Fruit fly (Drosophila melanogaster) whole organism, prepupa: ENCODE data around the gene CG31111.

ENCODE experiments used
- CG10669 ChIP-seq: fragments of 200-800 bp; sonication (Bioruptor generic); optimal IDR thresholded peaks from 3 replicates; lab custom pipeline; 2018; ENCODE audit warnings: missing biosample characterization, mild to moderate bottlenecking, missing genetic modification characterization, moderate library complexity
- CG11762 ChIP-seq: fragments of 200-800 bp; sonication (Bioruptor generic); optimal IDR thresholded peaks from 3 replicates; lab custom pipeline; 2016; ENCODE audit warnings: missing biosample characterization, missing genetic modification characterization; ENCODE audit not compliant: insufficient read depth
- CG11902 ChIP-seq: fragments of 200-800 bp; sonication (Bioruptor generic); optimal IDR thresholded peaks from 3 replicates; lab custom pipeline; 2016; ENCODE audit warnings: missing biosample characterization, missing genetic modification characterization
- CG15336 ChIP-seq: fragments of 200-800 bp; sonication (Bioruptor generic); IDR thresholded peaks from 2 replicates; pipeline ENCODE4 v1.3.6; 2022; ENCODE audit warnings: missing biosample characterization, missing genetic modification characterization
- CG16779 ChIP-seq: fragments of 200-800 bp; sonication (Bioruptor generic); optimal IDR thresholded peaks from 3 replicates; lab custom pipeline; 2017; ENCODE audit warnings: missing biosample characterization, mild to moderate bottlenecking, missing genetic modification characterization
- CG3032 ChIP-seq: fragments of 200-800 bp; optimal IDR thresholded peaks from 2 replicates; lab custom pipeline; 2019; ENCODE audit warnings: missing biosample characterization, mild to moderate bottlenecking, missing genetic modification characterization, moderate library complexity
- CG31627 ChIP-seq: fragments of 200-800 bp; sonication (Bioruptor generic); optimal IDR thresholded peaks from 3 replicates; lab custom pipeline; 2016; ENCODE audit warnings: missing biosample characterization, missing genetic modification characterization
- CG4318 ChIP-seq: fragments of 200-800 bp; sonication (Bioruptor generic); optimal IDR thresholded peaks from 3 replicates; lab custom pipeline; 2017; ENCODE audit warnings: missing biosample characterization, mild to moderate bottlenecking, missing genetic modification characterization
- CG6163 ChIP-seq: fragments of 200-800 bp; sonication (Bioruptor generic); IDR thresholded peaks from 3 replicates; pipeline ENCODE4 v1.3.6; 2022; ENCODE audit warnings: missing biosample characterization, missing genetic modification characterization
- CG6854 ChIP-seq: fragments of 200-800 bp; sonication (Bioruptor generic); optimal IDR thresholded peaks from 2 replicates; lab custom pipeline; 2017; ENCODE audit warnings: missing biosample characterization, mild to moderate bottlenecking, missing genetic modification characterization
- CG7368 ChIP-seq: fragments of 200-800 bp; sonication (Bioruptor generic); optimal IDR thresholded peaks from 3 replicates; lab custom pipeline; 2016; ENCODE audit warnings: missing biosample characterization, missing genetic modification characterization
- Eip78C ChIP-seq: fragments of 200-800 bp; sonication (Bioruptor generic); peaks from one replicate; lab custom pipeline; 2016; ENCODE audit warnings: missing biosample characterization, missing genetic modification characterization
- Eip93F ChIP-seq: fragments of 200-800 bp; sonication (Bioruptor generic); optimal IDR thresholded peaks from 2 replicates; lab custom pipeline; 2016; ENCODE audit warnings: missing biosample characterization, mild to moderate bottlenecking, missing genetic modification characterization
- Ets21C ChIP-seq: fragments of 200-800 bp; sonication (Bioruptor generic); optimal IDR thresholded peaks from 3 replicates; lab custom pipeline; 2016; ENCODE audit warnings: missing biosample characterization, missing genetic modification characterization
- Gug ChIP-seq: fragments of 200-800 bp; sonication (Bioruptor generic); IDR thresholded peaks from 2 replicates; pipeline ENCODE4 v1.3.6; 2022; ENCODE audit warnings: missing biosample characterization, missing genetic modification characterization
- Hr4 ChIP-seq: fragments of 200-800 bp; sonication (Bioruptor generic); optimal IDR thresholded peaks from 3 replicates; lab custom pipeline; 2016; ENCODE audit warnings: missing biosample characterization, missing genetic modification characterization
- Lpt ChIP-seq: fragments of 200-800 bp; sonication (Bioruptor generic); optimal IDR thresholded peaks from 3 replicates; lab custom pipeline; 2016; ENCODE audit warnings: missing biosample characterization, missing genetic modification characterization
- Smox ChIP-seq: fragments of 200-800 bp; sonication (Bioruptor generic); optimal IDR thresholded peaks from 3 replicates; lab custom pipeline; 2016; ENCODE audit warnings: missing biosample characterization, missing genetic modification characterization
- achi ChIP-seq: fragments of 200-800 bp; sonication (Bioruptor generic); optimal IDR thresholded peaks from 3 replicates; lab custom pipeline; 2016; ENCODE audit warnings: missing biosample characterization, missing genetic modification characterization
- dac ChIP-seq: fragments of 200-800 bp; sonication (Bioruptor generic); optimal IDR thresholded peaks from 2 replicates; lab custom pipeline; 2017; ENCODE audit warnings: missing biosample characterization, mild to moderate bottlenecking, missing genetic modification characterization
- eg ChIP-seq: fragments of 200-800 bp; sonication (Bioruptor generic); IDR thresholded peaks from 3 replicates; pipeline ENCODE4 v1.3.6; 2022; ENCODE audit warnings: missing biosample characterization, missing genetic modification characterization
- esn ChIP-seq: fragments of 200-800 bp; sonication (Bioruptor generic); optimal IDR thresholded peaks from 2 replicates; lab custom pipeline; 2016; ENCODE audit warnings: missing biosample characterization, mild to moderate bottlenecking, missing genetic modification characterization, moderate library complexity
- fkh ChIP-seq: fragments of 200-800 bp; sonication (Bioruptor generic); optimal IDR thresholded peaks from 3 replicates; lab custom pipeline; 2017; ENCODE audit warnings: missing biosample characterization, mild to moderate bottlenecking, missing genetic modification characterization, moderate library complexity
- lz ChIP-seq: fragments of 200-800 bp; sonication (Bioruptor generic); optimal IDR thresholded peaks from 3 replicates; lab custom pipeline; 2016; ENCODE audit warnings: missing biosample characterization, missing genetic modification characterization
- net ChIP-seq: fragments of 200-800 bp; sonication (Bioruptor generic); optimal IDR thresholded peaks from 3 replicates; lab custom pipeline; 2016; ENCODE audit warnings: missing biosample characterization, missing genetic modification characterization
- salr ChIP-seq, 2 experiments: fragments of 200-800 bp; sonication (Bioruptor generic); optimal IDR thresholded peaks; 3 replicates each; lab custom pipeline; 2016 to 2018; ENCODE audit warnings: missing biosample characterization in 2 of 2, missing genetic modification characterization in 2 of 2, mild to moderate bottlenecking in 1 of 2
- ss ChIP-seq, 2 experiments: fragments of 200-800 bp; sonication (Bioruptor generic); optimal IDR thresholded peaks; 2 replicates in 1 of 2; 3 replicates in 1 of 2; lab custom pipeline; 2017 to 2018; ENCODE audit warnings: mild to moderate bottlenecking in 2 of 2, missing biosample characterization in 2 of 2, missing genetic modification characterization in 2 of 2, moderate library complexity in 1 of 2
- svp ChIP-seq: fragments of 200-800 bp; sonication (Bioruptor generic); peaks from one replicate; lab custom pipeline; 2016; ENCODE audit warnings: missing biosample characterization, missing genetic modification characterization
- vri ChIP-seq: fragments of 200-800 bp; sonication (Bioruptor generic); optimal IDR thresholded peaks from 3 replicates; lab custom pipeline; 2016; ENCODE audit warnings: missing biosample characterization, mild to moderate bottlenecking, missing genetic modification characterization

CG31111 gene

dm6 chr3R:25064907-25065841 is 9.2 kb upstream of the CG31111 start, which contains the start of the genes veli and PQBP1:
veli (minus strand) TSS chr3R:25065591.
PQBP1 (plus strand) TSS chr3R:25065791.
- TF ChIP-seq fkh (GFP tag; lab: Kevin White, UChicago), result peak; percentile 45
- TF ChIP-seq achi (GFP tag; lab: Kevin White, UChicago), result no peak

- TF ChIP-seq CG10669 (GFP tag; lab: Kevin White, UChicago) (no peak), CG15336 (GFP tag; lab: Robert Waterston, UW) (no peak), svp (GFP tag; lab: Kevin White, UChicago) (no peak), vri (GFP tag; lab: Kevin White, UChicago) (no peak), CG6854 (GFP tag; lab: Kevin White, UChicago) (no peak), Eip93F (GFP tag; lab: Kevin White, UChicago) (no peak), lz (GFP tag; lab: Kevin White, UChicago) (no peak), CG11762 (GFP tag; lab: Kevin White, UChicago) (no peak)
Observed at dm6 chr3R:25060462-25060861, 4.5 kb upstream of the CG31111 start.

DNA sequence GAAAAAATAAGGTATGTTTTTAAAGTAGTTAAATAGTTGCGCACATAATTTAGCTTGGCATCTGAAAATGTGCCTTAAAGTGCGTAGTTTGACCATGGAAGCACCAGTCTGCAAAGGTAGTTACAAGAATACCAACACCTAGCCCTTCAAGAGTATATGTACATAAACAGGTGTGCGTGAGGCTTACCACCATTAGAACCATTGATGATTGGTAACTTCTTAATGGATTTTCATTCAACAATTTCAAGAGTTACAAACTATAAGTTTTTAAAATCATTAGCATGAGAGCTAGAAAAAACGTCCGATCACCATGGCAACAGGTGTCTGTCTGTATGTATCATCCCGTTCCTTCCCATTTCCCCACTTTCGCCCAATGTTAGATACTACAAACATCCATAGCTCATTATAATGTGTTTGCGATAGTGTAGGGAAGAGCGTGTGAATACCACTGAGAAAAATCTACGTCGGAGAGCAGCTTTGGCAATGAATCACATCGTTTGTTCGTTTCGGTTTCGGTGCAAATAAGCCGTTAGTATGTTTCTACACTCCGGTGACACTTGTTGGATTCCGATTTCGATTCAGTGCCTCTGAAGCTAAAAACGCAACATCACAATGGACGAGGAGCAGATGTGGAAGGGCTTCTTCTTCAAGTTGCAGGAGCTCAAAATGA is 646 bp upstream of the CG31111 start:
- TF ChIP-seq Gug (no peak), dac (GFP tag; lab: Kevin White, UChicago) (no peak), net (no peak), vri (GFP tag; lab: Kevin White, UChicago) (no peak), CG6163 (GFP tag; lab: Robert Waterston, UW) (no peak), CG7368 (GFP tag; lab: Kevin White, UChicago) (no peak), Ets21C (no peak), eg (GFP tag; lab: Robert Waterston, UW) (no peak)

DNA sequence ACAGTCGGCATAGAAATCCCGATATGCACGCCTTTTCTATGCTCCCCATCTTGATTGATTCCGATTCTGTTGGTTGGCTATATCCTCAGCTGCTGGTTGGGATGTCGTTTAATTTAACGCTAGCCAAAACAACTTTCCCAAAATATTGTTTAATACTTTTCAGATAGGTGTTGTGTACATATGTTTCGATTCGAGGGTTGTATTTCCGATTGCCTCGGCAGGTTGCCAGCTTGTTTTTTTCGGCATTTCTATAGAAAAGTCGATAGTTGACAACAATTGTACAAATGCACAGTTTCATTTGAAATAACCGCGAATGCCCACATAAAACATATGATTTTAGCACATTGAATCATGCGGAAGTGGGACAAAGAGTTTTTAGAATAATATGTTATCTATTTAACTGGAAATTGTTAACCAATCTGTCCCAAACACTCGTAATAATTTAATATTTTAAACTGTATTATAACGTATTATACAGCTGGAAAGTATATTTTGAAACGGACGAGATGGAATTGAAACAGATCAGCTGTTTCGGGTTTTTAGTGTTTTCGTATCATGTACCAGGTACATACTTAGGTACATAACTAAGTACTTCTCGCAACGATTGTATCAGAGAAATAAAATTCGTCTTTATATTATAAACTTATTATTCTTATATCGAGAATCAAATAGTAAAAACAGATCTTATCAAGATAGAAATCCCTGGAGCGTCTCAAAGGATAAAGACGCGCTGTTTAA is 1.4 kb downstream of the CG31111 start, which contains the start of gene CG31109:
Gene CG31109, minus strand, starts transcription at position 203 of the 738 bp plus-strand sequence.
- peak; percentile 59 for TF ChIP-seq Eip78C (GFP tag; lab: Kevin White, UChicago)
- no peak for TF ChIP-seq Gug
- TF ChIP-seq Lpt, result no peak
- TF ChIP-seq Smox (GFP tag; lab: Kevin White, UChicago), result no peak
- TF ChIP-seq Eip93F (GFP tag; lab: Kevin White, UChicago), result peak; percentile 18
- peak; percentile 8 for TF ChIP-seq Hr4
- peak; percentile 12 for TF ChIP-seq lz (GFP tag; lab: Kevin White, UChicago)
- TF ChIP-seq CG3032 (tag; lab: Kevin White, UChicago), result no peak
- TF ChIP-seq fkh (GFP tag; lab: Kevin White, UChicago), result peak; percentile 85
- TF ChIP-seq CG11902 (GFP tag; lab: Kevin White, UChicago), result no peak
- no peak for TF ChIP-seq CG16779 (tag; lab: Kevin White, UChicago)
- peak; percentile 12 for TF ChIP-seq CG31627 (GFP tag; lab: Kevin White, UChicago)
- no peak for TF ChIP-seq ss (GFP tag; optimal IDR thresholded peaks at IDR 0.05; lab: Kevin White, UChicago)
- no peak for TF ChIP-seq CG4318 (GFP tag; lab: Kevin White, UChicago)
- no peak for TF ChIP-seq CG6854 (GFP tag; lab: Kevin White, UChicago)
- no peak for TF ChIP-seq salr (GFP tag; optimal IDR thresholded peaks at IDR 0.05; lab: Kevin White, UChicago)
- peak; percentile 32 for TF ChIP-seq esn (GFP tag; lab: Kevin White, UChicago)
- TF ChIP-seq, all 60 proteins: peak for 7
